Worm (Caenorhabditis elegans) whole organism, L4/young adult: ENCODE data around the gene uvs-1.

Source experiments
- W03F9.2 ChIP-seq: fragments of 150-350 bp; optimal IDR thresholded peaks from 2 replicates; lab custom pipeline; 2014; ENCODE audit warnings: missing biosample characterization, missing genetic modification characterization
- dao-5 ChIP-seq: sonication (generic microtip); optimal IDR thresholded peaks from 2 replicates; lab custom pipeline; 2016; ENCODE audit warnings: missing genotype, missing genetic modification characterization, moderate library complexity, missing compliant biosample characterization
- him-1 ChIP-seq: sonication (generic microtip); optimal IDR thresholded peaks from 2 replicates; lab custom pipeline; 2016; ENCODE audit warnings: missing genotype, missing genetic modification reagents, missing genetic modification characterization, missing compliant biosample characterization

ce11 chrV:7785885-7786284 is 18.1 kb downstream of the uvs-1 start:
- TF ChIP-seq him-1 (tag; lab: Kevin White, UChicago), result no peak
- TF ChIP-seq W03F9.2 (tag; lab: Kevin White, UChicago), result no peak
- TF ChIP-seq dao-5 (tag; lab: Kevin White, UChicago), result no peak
